Fruit fly (Drosophila melanogaster) whole organism, embryonic: ENCODE measurements around the gene Arc42.

Experiments
- Antp ChIP-seq: fragments of 200-800 bp; sonication (Bioruptor generic); optimal IDR thresholded peaks from 3 replicates; lab custom pipeline; 2016; ENCODE audit warnings: missing biosample characterization, missing genetic modification characterization
- Asciz ChIP-seq: fragments of 200-800 bp; sonication (Bioruptor generic); optimal IDR thresholded peaks from 2 replicates; lab custom pipeline; 2017; ENCODE audit warnings: missing biosample characterization, mild to moderate bottlenecking, missing genetic modification characterization, missing genetic modification reagents
- Atf-2 ChIP-seq: fragments of 200-800 bp; sonication (Bioruptor generic); optimal IDR thresholded peaks from 2 replicates; lab custom pipeline; 2016; ENCODE audit warnings: missing biosample characterization, missing genetic modification characterization
- Awh ChIP-seq: fragments of 200-800 bp; sonication (Bioruptor generic); IDR thresholded peaks from 2 replicates; pipeline ENCODE4, ENCODE4 v1.3.6; 2022; ENCODE audit warnings: missing biosample characterization, missing genetic modification characterization
- CG10543 ChIP-seq: fragments of 200-800 bp; sonication (Bioruptor generic); optimal IDR thresholded peaks from 3 replicates; lab custom pipeline; 2017; ENCODE audit warnings: missing biosample characterization, mild to moderate bottlenecking, missing genetic modification characterization, moderate library complexity
- CG10654 ChIP-seq: fragments of 200-800 bp; sonication (Bioruptor generic); optimal IDR thresholded peaks from 2 replicates; lab custom pipeline; 2016; ENCODE audit warnings: missing biosample characterization, missing genetic modification characterization
- CG12155 ChIP-seq: fragments of 200-800 bp; sonication (Bioruptor generic); optimal IDR thresholded peaks from 3 replicates; lab custom pipeline; 2016; ENCODE audit warnings: missing biosample characterization, missing genetic modification characterization
- CG12236 ChIP-seq: fragments of 200-800 bp; sonication (Bioruptor generic); optimal IDR thresholded peaks from 2 replicates; lab custom pipeline; 2016; ENCODE audit warnings: missing biosample characterization, missing genetic modification characterization
- CG13894 ChIP-seq: fragments of 200-800 bp; sonication (Bioruptor generic); optimal IDR thresholded peaks from 3 replicates; lab custom pipeline; 2018; ENCODE audit warnings: missing biosample characterization, mild to moderate bottlenecking, missing genetic modification characterization, moderate library complexity
- CG14014 ChIP-seq: fragments of 200-800 bp; sonication (Bioruptor generic); IDR thresholded peaks from 2 replicates; pipeline ENCODE4 v1.3.6; 2022; ENCODE audit warnings: missing biosample characterization, missing genetic modification characterization
- CG14441 ChIP-seq: fragments of 200-800 bp; sonication (Bioruptor generic); IDR thresholded peaks from 2 replicates; pipeline ENCODE4 v1.3.6; 2022; ENCODE audit warnings: missing biosample characterization, missing genetic modification characterization
- CG14667 ChIP-seq: fragments of 200-800 bp; sonication (Bioruptor generic); IDR thresholded peaks from 2 replicates; pipeline ENCODE4 v1.3.6; 2022; ENCODE audit warnings: missing biosample characterization, missing genetic modification characterization
- CG1529 ChIP-seq: fragments of 200-800 bp; sonication (Bioruptor generic); optimal IDR thresholded peaks from 3 replicates; lab custom pipeline; 2018; ENCODE audit warnings: missing biosample characterization, missing genetic modification characterization
- CG1603 ChIP-seq: fragments of 200-800 bp; sonication (Bioruptor generic); optimal IDR thresholded peaks from 2 replicates; lab custom pipeline; 2019; ENCODE audit warnings: missing biosample characterization, mild to moderate bottlenecking, missing genetic modification characterization, moderate library complexity
- CG17568 ChIP-seq: fragments of 200-800 bp; sonication (Bioruptor generic); optimal IDR thresholded peaks from 2 replicates; lab custom pipeline; 2018; ENCODE audit warnings: missing biosample characterization, mild to moderate bottlenecking, missing genetic modification characterization, moderate library complexity
- CG18599 ChIP-seq: fragments of 200-800 bp; sonication (Bioruptor generic); optimal IDR thresholded peaks from 3 replicates; lab custom pipeline; 2017; ENCODE audit warnings: missing biosample characterization, missing genetic modification characterization, mild to moderate bottlenecking, moderate library complexity, missing genetic modification reagents
- CG2129 ChIP-seq: fragments of 200-800 bp; sonication (Bioruptor generic); IDR thresholded peaks from 2 replicates; pipeline ENCODE4 v1.3.6; 2022; ENCODE audit warnings: missing biosample characterization, missing genetic modification characterization; ENCODE audit not compliant: partially characterized antibody
- CG30403 ChIP-seq: fragments of 200-800 bp; sonication (Bioruptor generic); optimal IDR thresholded peaks from 3 replicates; lab custom pipeline; 2016; ENCODE audit warnings: missing biosample characterization, missing genetic modification characterization
- CG32532 ChIP-seq: fragments of 200-800 bp; sonication (Bioruptor generic); IDR thresholded peaks from 2 replicates; pipeline ENCODE4 v1.3.6; 2022; ENCODE audit warnings: missing biosample characterization, missing genetic modification characterization
- CG3995 ChIP-seq: fragments of 200-800 bp; sonication (Bioruptor generic); optimal IDR thresholded peaks from 3 replicates; lab custom pipeline; 2016; ENCODE audit warnings: missing biosample characterization, missing genetic modification characterization
- CG6272 ChIP-seq: fragments of 200-800 bp; sonication (Bioruptor generic); IDR thresholded peaks from 2 replicates; pipeline ENCODE4 v1.3.6; 2022; ENCODE audit warnings: missing biosample characterization, missing genetic modification characterization
- CG8290 ChIP-seq, 3 experiments: fragments of 200-800 bp; sonication (Bioruptor generic); optimal IDR thresholded peaks; 2 replicates each; lab custom pipeline; 2016 to 2019; ENCODE audit warnings: missing biosample characterization in 3 of 3, missing genetic modification characterization in 3 of 3, mild to moderate bottlenecking in 2 of 3, moderate library complexity in 1 of 3
- CG8478 ChIP-seq: fragments of >200 bp; optimal IDR thresholded peaks from 2 replicates; lab custom pipeline; 2018
- CG9437 ChIP-seq: fragments of 200-800 bp; sonication (Bioruptor generic); optimal IDR thresholded peaks from 2 replicates; lab custom pipeline; 2018; ENCODE audit warnings: missing biosample characterization, mild to moderate bottlenecking, missing genetic modification characterization
- CG9609 ChIP-seq: fragments of 200-800 bp; sonication (Bioruptor generic); optimal IDR thresholded peaks from 3 replicates; lab custom pipeline; 2016; ENCODE audit warnings: missing biosample characterization, missing genetic modification characterization
- CrebB ChIP-seq: fragments of 200-800 bp; sonication (Bioruptor generic); optimal IDR thresholded peaks from 3 replicates; lab custom pipeline; 2018; ENCODE audit warnings: missing biosample characterization, mild to moderate bottlenecking, missing genetic modification characterization
- Dad ChIP-seq: fragments of 200-800 bp; sonication (Bioruptor generic); optimal IDR thresholded peaks from 3 replicates; lab custom pipeline; 2016; ENCODE audit warnings: missing biosample characterization, missing genetic modification characterization
- Dbx ChIP-seq: fragments of 200-800 bp; sonication (Bioruptor generic); IDR thresholded peaks from 3 replicates; pipeline ENCODE4 v1.3.6; 2022; ENCODE audit warnings: missing biosample characterization, missing genetic modification characterization
- Ets65A ChIP-seq: fragments of 200-800 bp; sonication (Bioruptor generic); peaks from one replicate; lab custom pipeline; 2016; ENCODE audit warnings: missing biosample characterization, missing genetic modification characterization
- Fer1 ChIP-seq: fragments of 200-800 bp; sonication (Bioruptor generic); optimal IDR thresholded peaks from 2 replicates; lab custom pipeline; 2017; ENCODE audit warnings: missing biosample characterization, mild to moderate bottlenecking, missing genetic modification characterization
- HmgD ChIP-seq: fragments of 200-800 bp; sonication (Bioruptor generic); optimal IDR thresholded peaks from 3 replicates; lab custom pipeline; 2016; ENCODE audit warnings: missing biosample characterization, missing genetic modification characterization
- Hmr ChIP-seq: fragments of 200-800 bp; sonication (Bioruptor generic); optimal IDR thresholded peaks from 3 replicates; lab custom pipeline; 2017; ENCODE audit warnings: mild to moderate bottlenecking, missing biosample characterization, missing genetic modification reagents, missing genetic modification characterization
- Meics ChIP-seq: fragments of 200-800 bp; sonication (Bioruptor generic); optimal IDR thresholded peaks from 2 replicates; lab custom pipeline; 2017; ENCODE audit warnings: missing biosample characterization, mild to moderate bottlenecking, missing genetic modification characterization
- Mes4 ChIP-seq: fragments of 200-800 bp; sonication (Bioruptor generic); optimal IDR thresholded peaks from 2 replicates; lab custom pipeline; 2016; ENCODE audit warnings: missing biosample characterization, missing genetic modification characterization
- NK7.1 ChIP-seq: fragments of 200-800 bp; sonication (Bioruptor generic); optimal IDR thresholded peaks from 3 replicates; lab custom pipeline; 2016; ENCODE audit warnings: missing biosample characterization, missing genetic modification characterization
- PHDP ChIP-seq: fragments of 200-800 bp; sonication (Bioruptor generic); optimal IDR thresholded peaks from 3 replicates; lab custom pipeline; 2018; ENCODE audit warnings: missing biosample characterization, mild to moderate bottlenecking, missing genetic modification characterization, moderate library complexity
- TFAM ChIP-seq: fragments of 200-800 bp; sonication (Bioruptor generic); optimal IDR thresholded peaks from 2 replicates; lab custom pipeline; 2017; ENCODE audit warnings: missing biosample characterization, missing genetic modification characterization, inconsistent platforms
- Xbp1 ChIP-seq: fragments of 200-800 bp; sonication (Bioruptor generic); optimal IDR thresholded peaks from 3 replicates; lab custom pipeline; 2016; ENCODE audit warnings: missing biosample characterization, mild to moderate bottlenecking, missing genetic modification characterization
- ash1 ChIP-seq: fragments of 200-800 bp; sonication (Bioruptor generic); optimal IDR thresholded peaks from 2 replicates; lab custom pipeline; 2018; ENCODE audit warnings: missing biosample characterization, mild to moderate bottlenecking, missing genetic modification characterization
- ato ChIP-seq: fragments of 200-800 bp; sonication (Bioruptor generic); IDR thresholded peaks from 2 replicates; pipeline ENCODE4 v1.3.6; 2022; ENCODE audit warnings: missing biosample characterization, missing genetic modification characterization; ENCODE audit not compliant: partially characterized antibody
- cad ChIP-seq: fragments of >200 bp; optimal IDR thresholded peaks from 2 replicates; lab custom pipeline; 2017; ENCODE audit warnings: missing biosample characterization, missing genetic modification characterization
- chinmo ChIP-seq: fragments of 200-800 bp; sonication (Bioruptor generic); IDR thresholded peaks from 4 replicates; pipeline ENCODE4 v1.3.6; 2022; ENCODE audit warnings: missing biosample characterization, missing genetic modification characterization; ENCODE audit not compliant: partially characterized antibody
- crc ChIP-seq: fragments of 200-800 bp; sonication (Bioruptor generic); optimal IDR thresholded peaks from 2 replicates; lab custom pipeline; 2016; ENCODE audit warnings: missing biosample characterization, missing genetic modification characterization
- esg ChIP-seq: fragments of 200-800 bp; sonication (Bioruptor generic); conservative IDR thresholded peaks from 2 replicates; pipeline ENCODE4 v1.3.6; 2022; ENCODE audit warnings: missing biosample characterization, missing genetic modification characterization
- eve ChIP-seq, 2 experiments: fragments of >200 bp; optimal IDR thresholded peaks; 2 replicates each; lab custom pipeline; 2017; ENCODE audit warnings: missing biosample characterization in 2 of 2, missing genetic modification characterization in 2 of 2
- gcm ChIP-seq: fragments of 200-800 bp; sonication (Bioruptor generic); optimal IDR thresholded peaks from 2 replicates; lab custom pipeline; 2019; ENCODE audit warnings: missing biosample characterization, mild to moderate bottlenecking, missing genetic modification characterization, moderate library complexity
- gt ChIP-seq: fragments of 200-800 bp; sonication (Bioruptor generic); IDR thresholded peaks from 2 replicates; pipeline ENCODE4 v1.3.6; 2022; ENCODE audit warnings: missing biosample characterization, missing genetic modification characterization
- mirr ChIP-seq: fragments of 200-800 bp; sonication (Bioruptor generic); optimal IDR thresholded peaks from 3 replicates; lab custom pipeline; 2018; ENCODE audit warnings: missing biosample characterization, mild to moderate bottlenecking, missing genetic modification characterization
- psq ChIP-seq: fragments of 200-800 bp; sonication (Bioruptor generic); optimal IDR thresholded peaks from 2 replicates; lab custom pipeline; 2017; ENCODE audit warnings: missing biosample characterization, missing genetic modification characterization
- scrt ChIP-seq: fragments of 200-800 bp; sonication (Bioruptor generic); optimal IDR thresholded peaks from 2 replicates; lab custom pipeline; 2018; ENCODE audit warnings: missing biosample characterization, mild to moderate bottlenecking, missing genetic modification characterization, moderate library complexity
- sug ChIP-seq: fragments of 200-800 bp; optimal IDR thresholded peaks from 2 replicates; lab custom pipeline; 2019; ENCODE audit warnings: missing biosample characterization, mild to moderate bottlenecking, missing genetic modification characterization, moderate library complexity
- zen2 ChIP-seq: fragments of 200-800 bp; sonication (Bioruptor generic); IDR thresholded peaks from 3 replicates; pipeline ENCODE4 v1.3.6; 2022; ENCODE audit warnings: missing biosample characterization, missing genetic modification characterization; ENCODE audit not compliant: partially characterized antibody

Gene Arc42

dm6 chr3R:19924331-19924730, 46.8 kb downstream of the Arc42 start (continued):
- no peak for TF ChIP-seq CG30403 (GFP tag; lab: Kevin White, UChicago)
- no peak for TF ChIP-seq TFAM
- no peak for TF ChIP-seq Fer1 (GFP tag; lab: Kevin White, UChicago)
- TF ChIP-seq CG1603 (tag; lab: Kevin White, UChicago) = no peak
- no peak for TF ChIP-seq ato
- TF ChIP-seq CG3995 (GFP tag; lab: Kevin White, UChicago) = peak; percentile 2
- no peak for TF ChIP-seq Xbp1 (GFP tag; lab: Kevin White, UChicago)
- TF ChIP-seq CG12155 (GFP tag; lab: Kevin White, UChicago) = no peak
- TF ChIP-seq scrt = no peak
- TF ChIP-seq zen2 (GFP tag; lab: Robert Waterston, UW) = no peak
- no peak for TF ChIP-seq CG14441 (GFP tag; lab: Robert Waterston, UW)
- TF ChIP-seq psq = no peak
- no peak for TF ChIP-seq gt
- TF ChIP-seq Hmr = peak; percentile 66
- TF ChIP-seq Atf-2 (GFP tag; lab: Kevin White, UChicago) = no peak
- TF ChIP-seq CG32532 (GFP tag; lab: Robert Waterston, UW) = no peak
- no peak for TF ChIP-seq CG1529 (GFP tag; lab: Kevin White, UChicago)
- TF ChIP-seq gcm = no peak
- TF ChIP-seq mirr (GFP tag; lab: Kevin White, UChicago) = peak; percentile 54
- TF ChIP-seq Ets65A = no peak
- no peak for TF ChIP-seq CG17568 (GFP tag; lab: Kevin White, UChicago)
- TF ChIP-seq ash1 (GFP tag; lab: Kevin White, UChicago) = no peak
- no peak for TF ChIP-seq Antp (GFP tag; lab: Kevin White, UChicago)
- no peak for TF ChIP-seq CG9609 (GFP tag; lab: Kevin White, UChicago)
- peak; percentile 49 for TF ChIP-seq Meics
- no peak for TF ChIP-seq CG9437 (GFP tag; lab: Kevin White, UChicago)
- no peak for TF ChIP-seq cad (GFP tag; lab: Kevin White, UChicago)
- no peak for TF ChIP-seq CG6272
- no peak for TF ChIP-seq NK7.1 (GFP tag; lab: Kevin White, UChicago)
- no peak for TF ChIP-seq CG14667 (GFP tag; lab: Robert Waterston, UW)
- no peak for TF ChIP-seq eve (GFP tag; optimal IDR thresholded peaks at IDR 0.05; lab: Kevin White, UChicago)
- TF ChIP-seq CG14014 (GFP tag; lab: Robert Waterston, UW) = peak; percentile 43; the same call in 1 of the 2 replicates
- TF ChIP-seq esg (GFP tag; lab: Robert Waterston, UW) = no peak
- no peak for TF ChIP-seq CG10654
- peak; percentile 22 for TF ChIP-seq Asciz (GFP tag; lab: Kevin White, UChicago)
- TF ChIP-seq CG8290 (GFP tag; optimal IDR thresholded peaks at IDR 0.05; lab: Kevin White, UChicago) = no peak
- no peak for TF ChIP-seq CG8290 (tag; optimal IDR thresholded peaks at IDR 0.05; lab: Kevin White, UChicago)
- no peak for TF ChIP-seq crc
- TF ChIP-seq CG13894 (tag; lab: Kevin White, UChicago) = no peak
- no peak for TF ChIP-seq Dad (GFP tag; lab: Kevin White, UChicago)
- 0 out of 3 replicates have a peak, but pooled peaks have one; percentile 28 for TF ChIP-seq Dbx
- no peak for TF ChIP-seq Awh (GFP tag; lab: Robert Waterston, UW)
- TF ChIP-seq CG8478 (lab: Kevin White, UChicago) = no peak
- no peak for TF ChIP-seq Mes4 (GFP tag; lab: Kevin White, UChicago)
- no peak for TF ChIP-seq CG2129 (GFP tag; lab: Robert Waterston, UW)
- no peak for TF ChIP-seq CrebB (tag; lab: Kevin White, UChicago)
- peak; percentile 50 for TF ChIP-seq CG18599 (GFP tag; lab: Kevin White, UChicago)
- no peak for TF ChIP-seq sug
- peak; percentile 49 for TF ChIP-seq CG10543 (GFP tag; lab: Kevin White, UChicago)
- no peak for TF ChIP-seq chinmo
- no peak for TF ChIP-seq CG12236 (GFP tag; lab: Kevin White, UChicago)
- TF ChIP-seq HmgD = no peak
- no peak for TF ChIP-seq PHDP (tag; lab: Kevin White, UChicago)
